Fruit fly (Drosophila melanogaster) S2 (cell line): ENCODE measurements around the gene CG31937.

Source experiments
- CG8478 ChIP-seq: fragments of >200 bp; optimal IDR thresholded peaks from 2 replicates; lab custom pipeline; 2018
- CTCF ChIP-seq, 2 experiments: fragments of >200 bp; optimal IDR thresholded peaks; 2 replicates each; lab custom pipeline; 2018

The CG31937 gene

dm6 chr2L:1724592-1724940 is 5.1 kb upstream of the CG31937 start:
- no peak for TF ChIP-seq CG8478 (lab: Kevin White, UChicago)
- no peak for TF ChIP-seq CTCF (optimal IDR thresholded peaks at IDR 0.05; lab: Kevin White, UChicago)

dm6 chr2L:1727162-1727825 is 2.4 kb upstream of the CG31937 start:
- no peak for TF ChIP-seq CG8478 (lab: Kevin White, UChicago)
- no peak for TF ChIP-seq CTCF (optimal IDR thresholded peaks at IDR 0.05; lab: Kevin White, UChicago)

dm6 chr2L:1727826-1728619 is 1.7 kb upstream of the CG31937 start:
- TF ChIP-seq CG8478 (lab: Kevin White, UChicago): no peak
- no peak for TF ChIP-seq CTCF (optimal IDR thresholded peaks at IDR 0.05; lab: Kevin White, UChicago)

dm6 chr2L:1728620-1728944 is 1.1 kb upstream of the CG31937 start, which contains the start of gene Rrp40:
Gene Rrp40 (plus strand): TSS chr2L:1728732.
- TF ChIP-seq CG8478 (lab: Kevin White, UChicago): no peak

- TF ChIP-seq CTCF (optimal IDR thresholded peaks at IDR 0.05; lab: Kevin White, UChicago) (no peak), CG8478 (lab: Kevin White, UChicago) (no peak)
These were observed 1.2 kb downstream of the CG31937 start for dm6 chr2L:1730914-1731313.

- TF ChIP-seq CTCF (optimal IDR thresholded peaks at IDR 0.05; lab: Kevin White, UChicago) (no peak), CG8478 (lab: Kevin White, UChicago) (no peak)
These were observed 2.5 kb downstream of the CG31937 start, which contains the start of the genes CG17652 and CG17646 for dm6 chr2L:1732189-1732588. Gene CG17652 (minus strand): TSS chr2L:1732356. Gene CG17646 (plus strand): TSS chr2L:1732524.

dm6 chr2L:1733155-1733813 is 3.6 kb downstream of the CG31937 start:
- TF ChIP-seq CG8478 (lab: Kevin White, UChicago) (no peak), CTCF (optimal IDR thresholded peaks at IDR 0.05; lab: Kevin White, UChicago) (no peak)

dm6 chr2L:1735133-1735532 is 5.4 kb downstream of the CG31937 start:
- TF ChIP-seq CTCF (optimal IDR thresholded peaks at IDR 0.05; lab: Kevin White, UChicago) (no peak), CG8478 (lab: Kevin White, UChicago) (no peak)

- no peak for TF ChIP-seq CG8478 (lab: Kevin White, UChicago)
- TF ChIP-seq CTCF (optimal IDR thresholded peaks at IDR 0.05; lab: Kevin White, UChicago): no peak
These were observed 7.4 kb downstream of the CG31937 start for dm6 chr2L:1737057-1737581.

- TF ChIP-seq CTCF (optimal IDR thresholded peaks at IDR 0.05; lab: Kevin White, UChicago) (no peak), CG8478 (lab: Kevin White, UChicago) (no peak)
These were observed 8.4 kb downstream of the CG31937 start for dm6 chr2L:1738054-1738453.

dm6 chr2L:1740095-1740494 is 10.4 kb downstream of the CG31937 start:
- TF ChIP-seq CTCF (optimal IDR thresholded peaks at IDR 0.05; lab: Kevin White, UChicago) (no peak), CG8478 (lab: Kevin White, UChicago) (no peak)

dm6 chr2L:1743800-1744199 is 14.1 kb downstream of the CG31937 start:
- no peak for TF ChIP-seq CTCF (optimal IDR thresholded peaks at IDR 0.05; lab: Kevin White, UChicago)
- no peak for TF ChIP-seq CG8478 (lab: Kevin White, UChicago)

- TF ChIP-seq CG8478 (lab: Kevin White, UChicago) (no peak), CTCF (optimal IDR thresholded peaks at IDR 0.05; lab: Kevin White, UChicago) (no peak)
These were observed 18.7 kb downstream of the CG31937 start for dm6 chr2L:1748410-1748809.

dm6 chr2L:1751953-1752352 is 22.3 kb downstream of the CG31937 start, which contains the start of the genes CG17712 and CG17648:
Gene CG17712 (minus strand): TSS chr2L:1752122.
Gene CG17648 (plus strand): TSS chr2L:1752308.
- TF ChIP-seq CTCF (optimal IDR thresholded peaks at IDR 0.05; lab: Kevin White, UChicago) (no peak), CG8478 (lab: Kevin White, UChicago) (no peak)

dm6 chr2L:1756351-1756750 is 26.7 kb downstream of the CG31937 start, which contains the start of gene Gr22f:
Gene Gr22f (minus strand): TSS chr2L:1756451.
- TF ChIP-seq CG8478 (lab: Kevin White, UChicago) (no peak), CTCF (optimal IDR thresholded peaks at IDR 0.05; lab: Kevin White, UChicago) (no peak)
